Worm (Caenorhabditis elegans): Measurements from ENCODE around the gene Y37E11AL.9.
A peak's percentile ranks its signal among the peaks of the same experiment; 100 is the strongest.

DNA sequence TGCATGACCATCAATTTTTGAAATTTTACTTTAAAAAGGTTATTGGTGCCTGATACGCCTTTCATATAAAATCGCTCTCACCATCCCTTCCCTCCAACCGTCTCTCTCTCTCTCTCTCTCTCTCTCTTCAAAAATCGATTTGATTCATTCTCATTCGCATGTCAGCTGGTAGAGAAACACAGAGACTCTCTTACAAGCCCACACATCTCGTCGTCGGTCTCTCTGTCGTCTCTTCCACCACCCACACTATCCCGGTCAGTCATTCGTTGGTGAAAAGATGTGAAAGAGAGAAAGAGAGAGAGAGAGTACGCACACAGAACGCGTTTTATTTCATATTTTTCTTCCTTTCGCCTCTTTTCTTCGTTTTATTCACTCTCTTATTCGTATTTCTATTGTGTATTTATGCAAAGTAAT, 42.0 kb upstream of the Y37E11AL.9 start:
- TF ChIP-seq F26F4.8 (GFP tag; conservative IDR thresholded peaks at IDR 0.05) (no peak), ZK337.2 (GFP tag; IDR thresholded peaks at IDR 0.05) (no peak), unc-62 (GFP tag; optimal IDR thresholded peaks at IDR 0.05 in 1 of 2) (peak in 1 of 2 experiments; percentile 66), unc-62 (tag; optimal IDR thresholded peaks at IDR 0.05) (no peak), pqm-1 (tag; optimal IDR thresholded peaks at IDR 0.05) (no peak), ztf-11 (tag; optimal IDR thresholded peaks at IDR 0.05) (no peak)
